Fruit fly (Drosophila melanogaster): ENCODE measurements around the gene Ugt36E1.

The Ugt36E1 gene

DNA sequence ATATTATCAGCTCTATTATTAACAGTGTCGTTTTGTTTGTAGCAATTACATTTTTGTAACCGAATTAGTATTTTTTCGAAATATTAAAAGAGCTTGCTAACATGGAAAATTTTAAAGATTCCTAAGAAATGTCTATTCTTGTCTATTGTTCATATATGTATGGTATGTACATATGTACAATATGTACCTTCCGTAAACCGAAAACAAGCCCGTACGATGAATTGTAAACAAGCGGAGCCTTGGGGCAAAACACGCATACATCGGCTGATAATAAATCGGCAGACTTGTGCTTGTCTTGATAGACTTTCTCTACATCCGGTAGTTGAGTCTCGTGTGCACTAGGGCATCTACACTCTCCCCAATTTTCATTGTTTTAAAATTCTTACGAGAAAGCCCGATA is 3.8 kb upstream of the Ugt36E1 start (continued):
- TF ChIP-seq CG4617 (GFP tag; optimal IDR thresholded peaks at IDR 0.05; ENCODE audit: borderline replicate concordance) = no peak
- peak; percentile 54 for TF ChIP-seq pfk (GFP tag; optimal IDR thresholded peaks at IDR 0.05)
- peak; percentile 9 for TF ChIP-seq CG12942 (GFP tag; optimal IDR thresholded peaks at IDR 0.05)
- no peak for TF ChIP-seq CG8765 (GFP tag; IDR thresholded peaks at IDR 0.05)
- no peak for TF ChIP-seq CG8281 (tag; optimal IDR thresholded peaks at IDR 0.05)
- TF ChIP-seq row (GFP tag; IDR thresholded peaks at IDR 0.05) = no peak
- no peak for TF ChIP-seq bowl (GFP tag; IDR thresholded peaks at IDR 0.05)
- TF ChIP-seq chm (GFP tag; IDR thresholded peaks at IDR 0.05) = peak; percentile 42; the same call in 1 of the 2 replicates
- TF ChIP-seq C15 (GFP tag; IDR thresholded peaks at IDR 0.05) = no peak
- no peak for TF ChIP-seq Hr78 (GFP tag; optimal IDR thresholded peaks at IDR 0.05)
- no peak for TF ChIP-seq CG7357 (GFP tag; IDR thresholded peaks at IDR 0.05)
- peak; percentile 11 for TF ChIP-seq CG8388 (GFP tag; optimal IDR thresholded peaks at IDR 0.05)
- no peak for TF ChIP-seq Dfd (GFP tag; optimal IDR thresholded peaks at IDR 0.05)
- no peak for TF ChIP-seq TFAM (GFP tag; optimal IDR thresholded peaks at IDR 0.05)
- no peak for TF ChIP-seq HLH4C (GFP tag; IDR thresholded peaks at IDR 0.05; ENCODE audit: partially characterized antibody)
- peak; percentile 88 for TF ChIP-seq CG33557 (GFP tag; optimal IDR thresholded peaks at IDR 0.05)
- TF ChIP-seq trem (tag; optimal IDR thresholded peaks at IDR 0.05) = no peak
- TF ChIP-seq Sox100B (GFP tag; optimal IDR thresholded peaks at IDR 0.05) = peak; percentile 55
- TF ChIP-seq Bteb2 (GFP tag; optimal IDR thresholded peaks at IDR 0.05) = no peak
- peak; percentile 57 for TF ChIP-seq CrebB (tag; optimal IDR thresholded peaks at IDR 0.05)
- TF ChIP-seq CG9817 (tag; optimal IDR thresholded peaks at IDR 0.05) = peak; percentile 9
- no peak for TF ChIP-seq YL-1 (GFP tag; optimal IDR thresholded peaks at IDR 0.05)
- peak; percentile 42 for TF ChIP-seq Mes4 (GFP tag; optimal IDR thresholded peaks at IDR 0.05)
- TF ChIP-seq CG11093 (GFP tag; IDR thresholded peaks at IDR 0.05) = peak; percentile 47; the same call in 1 of the 3 replicates
- no peak for TF ChIP-seq CG10274 (GFP tag; optimal IDR thresholded peaks at IDR 0.05)
- TF ChIP-seq Drgx (GFP tag; IDR thresholded peaks at IDR 0.05) = no peak
- TF ChIP-seq CG1233 (GFP tag; optimal IDR thresholded peaks at IDR 0.05) = peak; percentile 73
- peak; percentile 72 for TF ChIP-seq lab (GFP tag; optimal IDR thresholded peaks at IDR 0.05)
- TF ChIP-seq CG34376 (GFP tag; optimal IDR thresholded peaks at IDR 0.05) = no peak
- no peak for TF ChIP-seq slbo (GFP tag; IDR thresholded peaks at IDR 0.05)
- TF ChIP-seq CG1024 (GFP tag; IDR thresholded peaks at IDR 0.05) = peak; percentile 62; the same call in 1 of the 2 replicates
- TF ChIP-seq esg (GFP tag; conservative IDR thresholded peaks at IDR 0.05) = no peak
- TF ChIP-seq CG2129 (GFP tag; IDR thresholded peaks at IDR 0.05; ENCODE audit: partially characterized antibody) = no peak
- TF ChIP-seq Myb (GFP tag; optimal IDR thresholded peaks at IDR 0.05) = no peak
- TF ChIP-seq emc (GFP tag; optimal IDR thresholded peaks at IDR 0.05) = no peak
- no peak for TF ChIP-seq yki (optimal IDR thresholded peaks at IDR 0.05)
- TF ChIP-seq CG6791 (GFP tag; IDR thresholded peaks at IDR 0.05; ENCODE audit: partially characterized antibody) = no peak
- peak; percentile 60 for TF ChIP-seq CG12071 (GFP tag; optimal IDR thresholded peaks at IDR 0.05)
- TF ChIP-seq dysf (GFP tag; IDR thresholded peaks at IDR 0.05) = no peak; the same call in 2 of the 3 replicates
- TF ChIP-seq crp (GFP tag; optimal IDR thresholded peaks at IDR 0.05) = no peak
- TF ChIP-seq CG14667 (GFP tag; IDR thresholded peaks at IDR 0.05) = no peak
- no peak for TF ChIP-seq lov (optimal IDR thresholded peaks at IDR 0.05)
- peak; percentile 80; the same call in 1 of the 3 replicates for TF ChIP-seq lov (GFP tag; IDR thresholded peaks at IDR 0.05)
- TF ChIP-seq Eip74EF (GFP tag; optimal IDR thresholded peaks at IDR 0.05) = peak in 1 of 2 experiments; percentile 27
- no peak for TF ChIP-seq MESR4 (GFP tag; optimal IDR thresholded peaks at IDR 0.05)
- TF ChIP-seq CoRest (tag; optimal IDR thresholded peaks at IDR 0.05) = peak; percentile 18
- no peak for TF ChIP-seq BEAF-32 (GFP tag; optimal IDR thresholded peaks at IDR 0.05)
- TF ChIP-seq bab2 (GFP tag; optimal IDR thresholded peaks at IDR 0.05) = peak; percentile 60
- TF ChIP-seq CG4854 (GFP tag; optimal IDR thresholded peaks at IDR 0.05) = no peak
- TF ChIP-seq CG10565 (GFP tag; optimal IDR thresholded peaks at IDR 0.05) = no peak
- TF ChIP-seq jumu (GFP tag; optimal IDR thresholded peaks at IDR 0.05) = no peak
